Fruit fly (Drosophila melanogaster) whole organism, embryonic: Measurements from ENCODE around the gene CG31826.

Experiments
- BEAF-32 ChIP-seq: fragments of 200-800 bp; sonication (Bioruptor generic); optimal IDR thresholded peaks from 3 replicates; lab custom pipeline; 2017; ENCODE audit warnings: missing biosample characterization, missing genetic modification characterization, mild to moderate bottlenecking, moderate library complexity, missing genetic modification reagents
- C15 ChIP-seq: fragments of 200-800 bp; sonication (Bioruptor generic); IDR thresholded peaks from 3 replicates; pipeline ENCODE4 v1.3.6; 2022; ENCODE audit warnings: missing biosample characterization, missing genetic modification characterization
- CG10543 ChIP-seq: fragments of 200-800 bp; sonication (Bioruptor generic); optimal IDR thresholded peaks from 3 replicates; lab custom pipeline; 2017; ENCODE audit warnings: missing biosample characterization, mild to moderate bottlenecking, missing genetic modification characterization, moderate library complexity
- CG10979 ChIP-seq: fragments of 200-800 bp; sonication (Bioruptor generic); optimal IDR thresholded peaks from 2 replicates; lab custom pipeline; 2018; ENCODE audit warnings: missing biosample characterization, mild to moderate bottlenecking, missing genetic modification characterization, moderate library complexity
- CG11560 ChIP-seq: fragments of 200-800 bp; sonication (Bioruptor generic); IDR thresholded peaks from 3 replicates; pipeline ENCODE4 v1.3.6; 2022; ENCODE audit warnings: missing biosample characterization, missing genetic modification characterization
- CG12236 ChIP-seq: fragments of 200-800 bp; sonication (Bioruptor generic); optimal IDR thresholded peaks from 2 replicates; lab custom pipeline; 2016; ENCODE audit warnings: missing biosample characterization, missing genetic modification characterization
- CG12744 ChIP-seq: fragments of 200-800 bp; sonication (Bioruptor generic); optimal IDR thresholded peaks from 2 replicates; lab custom pipeline; 2016; ENCODE audit warnings: missing biosample characterization, missing genetic modification characterization
- CG13624 ChIP-seq: fragments of 200-800 bp; sonication (Bioruptor generic); optimal IDR thresholded peaks from 2 replicates; lab custom pipeline; 2016; ENCODE audit warnings: missing biosample characterization, missing genetic modification characterization
- CG15601 ChIP-seq: fragments of 200-800 bp; sonication (Bioruptor generic); optimal IDR thresholded peaks from 3 replicates; lab custom pipeline; 2019; ENCODE audit warnings: missing biosample characterization, mild to moderate bottlenecking, missing genetic modification characterization, moderate library complexity
- CG16779 ChIP-seq: fragments of 200-800 bp; sonication (Bioruptor generic); IDR thresholded peaks from 2 replicates; pipeline ENCODE4 v1.3.6; 2022; ENCODE audit warnings: missing biosample characterization, missing genetic modification characterization
- CG31441 ChIP-seq: fragments of 200-800 bp; sonication (Bioruptor generic); IDR thresholded peaks from 2 replicates; pipeline ENCODE4 v1.3.6; 2022; ENCODE audit warnings: missing biosample characterization, missing genetic modification characterization
- CG32767 ChIP-seq: fragments of 200-800 bp; sonication (Bioruptor generic); IDR thresholded peaks from 2 replicates; pipeline ENCODE4 v1.3.6; 2022; ENCODE audit warnings: missing biosample characterization, missing genetic modification characterization
- CG34224 ChIP-seq: fragments of 200-800 bp; sonication (Bioruptor generic); IDR thresholded peaks from 3 replicates; pipeline ENCODE4 v1.3.6; 2022; ENCODE audit warnings: missing biosample characterization, missing genetic modification characterization; ENCODE audit not compliant: partially characterized antibody
- CG6791 ChIP-seq: fragments of 200-800 bp; sonication (Bioruptor generic); IDR thresholded peaks from 3 replicates; pipeline ENCODE4 v1.3.6; 2022; ENCODE audit warnings: missing biosample characterization, missing genetic modification characterization; ENCODE audit not compliant: partially characterized antibody
- CG7271 ChIP-seq: fragments of 200-800 bp; sonication (Bioruptor generic); optimal IDR thresholded peaks from 2 replicates; lab custom pipeline; 2018; ENCODE audit warnings: missing biosample characterization, mild to moderate bottlenecking, missing genetic modification characterization, moderate library complexity
- CG7372 ChIP-seq: fragments of 200-800 bp; sonication (Bioruptor generic); IDR thresholded peaks from 2 replicates; pipeline ENCODE4 v1.3.6; 2022; ENCODE audit warnings: missing biosample characterization, missing genetic modification characterization
- CG8089 ChIP-seq: fragments of 200-800 bp; sonication (Bioruptor generic); optimal IDR thresholded peaks from 3 replicates; lab custom pipeline; 2016; ENCODE audit warnings: missing biosample characterization, missing genetic modification characterization
- CG8281 ChIP-seq: fragments of 200-800 bp; sonication (Bioruptor generic); optimal IDR thresholded peaks from 2 replicates; lab custom pipeline; 2018; ENCODE audit warnings: missing biosample characterization, mild to moderate bottlenecking, missing genetic modification characterization, moderate library complexity
- CG8359 ChIP-seq: fragments of 200-800 bp; sonication (Bioruptor generic); optimal IDR thresholded peaks from 2 replicates; lab custom pipeline; 2017; ENCODE audit warnings: missing biosample characterization, mild to moderate bottlenecking, missing genetic modification characterization, borderline replicate concordance
- CG8944 ChIP-seq: fragments of 200-800 bp; sonication (Bioruptor generic); optimal IDR thresholded peaks from 3 replicates; lab custom pipeline; 2016; ENCODE audit warnings: missing biosample characterization, missing genetic modification characterization
- Elba2 ChIP-seq: fragments of 200-800 bp; sonication (Bioruptor generic); optimal IDR thresholded peaks from 3 replicates; lab custom pipeline; 2016; ENCODE audit warnings: missing biosample characterization, missing genetic modification characterization
- Fer1 ChIP-seq: fragments of 200-800 bp; sonication (Bioruptor generic); optimal IDR thresholded peaks from 2 replicates; lab custom pipeline; 2017; ENCODE audit warnings: missing biosample characterization, mild to moderate bottlenecking, missing genetic modification characterization
- Hr78 ChIP-seq, 2 experiments: fragments of 200-800 bp in 1 of 2; fragments of >200 bp in 1 of 2; sonication (Bioruptor generic) in 1 of 2; optimal IDR thresholded peaks; 2 replicates each; lab custom pipeline; 2017 to 2019; ENCODE audit warnings: missing biosample characterization in 2 of 2, missing genetic modification characterization in 2 of 2, mild to moderate bottlenecking in 1 of 2, moderate library complexity in 1 of 2
- MESR4 ChIP-seq: fragments of 200-800 bp; sonication (Bioruptor generic); optimal IDR thresholded peaks from 2 replicates; lab custom pipeline; 2018; ENCODE audit warnings: missing biosample characterization, mild to moderate bottlenecking, missing genetic modification characterization, moderate library complexity
- Med ChIP-seq: fragments of 200-800 bp; sonication (Bioruptor generic); peaks from one replicate; lab custom pipeline; 2016; ENCODE audit warnings: missing biosample characterization, missing genetic modification characterization, mild to moderate bottlenecking, inconsistent platforms, moderate library complexity
- Sox102F ChIP-seq: fragments of 200-800 bp; sonication (Bioruptor generic); optimal IDR thresholded peaks from 2 replicates; lab custom pipeline; 2018; ENCODE audit warnings: missing biosample characterization, mild to moderate bottlenecking, missing genetic modification characterization, moderate library complexity
- Sry-δ ChIP-seq: fragments of 200-800 bp; sonication (Bioruptor generic); optimal IDR thresholded peaks from 2 replicates; lab custom pipeline; 2016; ENCODE audit warnings: missing biosample characterization, missing genetic modification characterization
- Stat92E ChIP-seq, 3 experiments: fragments of >200 bp in 2 of 3; fragments of 200-800 bp in 1 of 3; sonication (Bioruptor generic) in 1 of 3; optimal IDR thresholded peaks; 2 replicates each; lab custom pipeline; 2017 to 2019; ENCODE audit warnings: missing biosample characterization in 3 of 3, missing genetic modification characterization in 3 of 3, mild to moderate bottlenecking in 1 of 3, moderate library complexity in 1 of 3
- ato ChIP-seq: fragments of 200-800 bp; sonication (Bioruptor generic); IDR thresholded peaks from 2 replicates; pipeline ENCODE4 v1.3.6; 2022; ENCODE audit warnings: missing biosample characterization, missing genetic modification characterization; ENCODE audit not compliant: partially characterized antibody
- az2 ChIP-seq: fragments of 200-800 bp; sonication (Bioruptor generic); optimal IDR thresholded peaks from 3 replicates; lab custom pipeline; 2016; ENCODE audit warnings: missing biosample characterization, missing genetic modification characterization
- btn ChIP-seq: fragments of 200-800 bp; sonication (Bioruptor generic); optimal IDR thresholded peaks from 2 replicates; lab custom pipeline; 2016; ENCODE audit warnings: missing biosample characterization, missing genetic modification characterization
- cas ChIP-seq: fragments of 200-800 bp; sonication (Bioruptor generic); IDR thresholded peaks from 2 replicates; pipeline ENCODE4 v1.3.6; 2022; ENCODE audit warnings: missing biosample characterization, missing genetic modification characterization
- danr ChIP-seq: fragments of 200-800 bp; sonication (Bioruptor generic); IDR thresholded peaks from 2 replicates; pipeline ENCODE4 v1.3.6; 2022; ENCODE audit warnings: missing biosample characterization, missing genetic modification characterization
- dpn ChIP-seq, 2 experiments: fragments of 200-800 bp; sonication (Bioruptor generic); optimal IDR thresholded peaks; 3 replicates each; lab custom pipeline; 2016; ENCODE audit warnings: missing biosample characterization in 2 of 2, missing genetic modification characterization in 2 of 2
- fd3F ChIP-seq: fragments of 200-800 bp; sonication (Bioruptor generic); optimal IDR thresholded peaks from 2 replicates; lab custom pipeline; 2018; ENCODE audit warnings: missing biosample characterization, mild to moderate bottlenecking, missing genetic modification characterization, moderate library complexity
- hb ChIP-seq: fragments of 200-800 bp; sonication (Bioruptor generic); IDR thresholded peaks from 3 replicates; pipeline ENCODE4 v1.3.6; 2022; ENCODE audit warnings: missing biosample characterization, missing genetic modification characterization; ENCODE audit not compliant: partially characterized antibody
- hbn ChIP-seq: fragments of 200-800 bp; sonication (Bioruptor generic); IDR thresholded peaks from 2 replicates; pipeline ENCODE4 v1.3.6; 2022; ENCODE audit warnings: missing biosample characterization, missing genetic modification characterization; ENCODE audit not compliant: partially characterized antibody
- mld ChIP-seq: fragments of 200-800 bp; sonication (Bioruptor generic); IDR thresholded peaks from 3 replicates; pipeline ENCODE4 v1.3.6; 2022; ENCODE audit warnings: missing biosample characterization, missing genetic modification characterization; ENCODE audit not compliant: partially characterized antibody
- odd ChIP-seq: fragments of 200-800 bp; sonication (Bioruptor generic); optimal IDR thresholded peaks from 2 replicates; lab custom pipeline; 2017; ENCODE audit warnings: missing biosample characterization, mild to moderate bottlenecking, missing genetic modification characterization
- repo ChIP-seq: fragments of 200-800 bp; sonication (Bioruptor generic); optimal IDR thresholded peaks from 2 replicates; lab custom pipeline; 2016; ENCODE audit warnings: missing biosample characterization, missing genetic modification characterization
- sd ChIP-seq: fragments of 200-800 bp; sonication (Bioruptor generic); optimal IDR thresholded peaks from 3 replicates; lab custom pipeline; 2018; ENCODE audit warnings: missing biosample characterization, mild to moderate bottlenecking, missing genetic modification characterization, moderate library complexity
- sens ChIP-seq: fragments of 200-800 bp; sonication (Bioruptor generic); peaks from one replicate; lab custom pipeline; 2016; ENCODE audit warnings: missing biosample characterization, missing genetic modification characterization
- sima ChIP-seq: fragments of 200-800 bp; sonication (Bioruptor generic); optimal IDR thresholded peaks from 2 replicates; lab custom pipeline; 2016; ENCODE audit warnings: missing biosample characterization, missing genetic modification characterization
- slbo ChIP-seq: fragments of 200-800 bp; sonication (Bioruptor generic); IDR thresholded peaks from 2 replicates; pipeline ENCODE4 v1.3.6; 2022; ENCODE audit warnings: missing biosample characterization, missing genetic modification characterization
- slou ChIP-seq: fragments of 200-800 bp; sonication (Bioruptor generic); optimal IDR thresholded peaks from 3 replicates; lab custom pipeline; 2016; ENCODE audit warnings: missing biosample characterization, missing genetic modification characterization
- tgo ChIP-seq: fragments of 200-800 bp; sonication (Bioruptor generic); IDR thresholded peaks from 3 replicates; pipeline ENCODE4 v1.3.6; 2022; ENCODE audit warnings: missing biosample characterization, missing genetic modification characterization
- z ChIP-seq: fragments of 200-800 bp; sonication (Bioruptor generic); IDR thresholded peaks from 3 replicates; pipeline ENCODE4 v1.3.6; 2022; ENCODE audit warnings: missing biosample characterization, missing genetic modification characterization
- zen2 ChIP-seq: fragments of 200-800 bp; sonication (Bioruptor generic); IDR thresholded peaks from 3 replicates; pipeline ENCODE4 v1.3.6; 2022; ENCODE audit warnings: missing biosample characterization, missing genetic modification characterization; ENCODE audit not compliant: partially characterized antibody

CG31826 gene

DNA sequence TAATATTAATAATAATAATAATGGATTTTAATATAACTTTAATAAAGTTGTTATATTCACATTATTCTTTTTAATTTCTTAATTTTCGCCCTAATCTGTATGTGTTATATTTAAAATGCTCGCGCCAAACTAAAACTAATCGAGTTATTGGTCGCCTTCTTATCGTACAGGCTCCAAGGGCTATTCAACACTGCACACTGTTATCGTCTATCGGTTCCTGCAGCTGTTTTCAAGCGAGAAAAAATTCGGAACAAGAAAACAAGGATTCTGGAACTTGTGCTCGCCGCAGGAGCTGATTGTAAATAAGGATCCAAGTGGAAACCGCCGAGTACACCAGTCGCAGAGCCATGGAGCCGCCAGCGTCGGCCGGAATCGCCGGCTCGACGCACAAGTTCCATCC lies 8.9 kb downstream of the CG31826 start, which contains the start of gene CG3793 (continued):
- TF ChIP-seq ato (GFP tag; lab: Robert Waterston, UW) (peak; percentile 47; the same call in 1 of the 2 replicates), mld (GFP tag; lab: Robert Waterston, UW) (no peak; the same call in 2 of the 3 replicates), BEAF-32 (GFP tag; lab: Kevin White, UChicago) (peak; percentile 38), CG15601 (peak; percentile 13), dpn (GFP tag; optimal IDR thresholded peaks at IDR 0.05; lab: Kevin White, UChicago) (no peak), repo (GFP tag; lab: Kevin White, UChicago) (no peak), CG32767 (GFP tag; lab: Robert Waterston, UW) (no peak), C15 (GFP tag; lab: Robert Waterston, UW) (no peak), CG11560 (peak; percentile 27; the same call in 1 of the 3 replicates), zen2 (GFP tag; lab: Robert Waterston, UW) (peak; percentile 57; the same call in 2 of the 3 replicates), danr (GFP tag; lab: Robert Waterston, UW) (no peak), CG7372 (GFP tag; lab: Robert Waterston, UW) (no peak), CG34224 (GFP tag; lab: Robert Waterston, UW) (peak; percentile 55), sd (tag; lab: Kevin White, UChicago) (no peak), CG6791 (GFP tag; lab: Robert Waterston, UW) (peak; percentile 81)

- TF ChIP-seq Med = peak; percentile 25
- TF ChIP-seq CG16779 = peak; percentile 34; the same call in 1 of the 2 replicates
- peak; percentile 59 for TF ChIP-seq sens
- TF ChIP-seq Elba2 = peak; percentile 45
- TF ChIP-seq CG7271 (tag; lab: Kevin White, UChicago) = no peak
- TF ChIP-seq CG12744 = no peak
- TF ChIP-seq Fer1 (GFP tag; lab: Kevin White, UChicago) = no peak
- TF ChIP-seq slou = no peak
- TF ChIP-seq CG8281 (tag; lab: Kevin White, UChicago) = peak; percentile 98
Observed at dm6 chr2L:15763401-15763800, 9.5 kb downstream of the CG31826 start.

dm6 chr2L:15762466-15762865 lies 10.4 kb downstream of the CG31826 start, which contains the start of gene Gli:
TSS of gene Gli (minus strand) at chr2L:15762758.
- peak; percentile 21; the same call in 1 of the 2 replicates for TF ChIP-seq slbo (GFP tag; lab: Robert Waterston, UW)
- no peak for TF ChIP-seq Sry-δ (GFP tag; lab: Kevin White, UChicago)
- peak; percentile 22 for TF ChIP-seq MESR4 (GFP tag; lab: Kevin White, UChicago)
- no peak for TF ChIP-seq fd3F (GFP tag; lab: Kevin White, UChicago)
- peak; percentile 78 for TF ChIP-seq CG10543
- no peak for TF ChIP-seq CG8944 (GFP tag; lab: Kevin White, UChicago)
- TF ChIP-seq Sox102F (GFP tag; lab: Kevin White, UChicago) = no peak
- no peak for TF ChIP-seq cas (GFP tag; lab: Robert Waterston, UW)
- TF ChIP-seq odd (GFP tag; lab: Kevin White, UChicago) = no peak
- peak; percentile 77 for TF ChIP-seq ato (GFP tag; lab: Robert Waterston, UW)
- no peak for TF ChIP-seq sima (GFP tag; lab: Kevin White, UChicago)
- peak in 1 of 2 experiments; percentile 80 for TF ChIP-seq Hr78 (GFP tag; optimal IDR thresholded peaks at IDR 0.05; lab: Kevin White, UChicago)
- no peak for TF ChIP-seq CG31441
- no peak for TF ChIP-seq CG12236 (GFP tag; lab: Kevin White, UChicago)
- peak; percentile 92 for TF ChIP-seq z
- TF ChIP-seq btn = no peak
- no peak for TF ChIP-seq az2 (GFP tag; lab: Kevin White, UChicago)
- no peak for TF ChIP-seq hbn (GFP tag; lab: Robert Waterston, UW)
- peak in 1 of 3 experiments; percentile 80 for TF ChIP-seq Stat92E (GFP tag; optimal IDR thresholded peaks at IDR 0.05; lab: Kevin White, UChicago)
- TF ChIP-seq CG8359 (GFP tag; lab: Kevin White, UChicago) = no peak
- TF ChIP-seq tgo = no peak
- no peak for TF ChIP-seq hb (GFP tag; lab: Robert Waterston, UW)
- no peak for TF ChIP-seq CG8089 (GFP tag; lab: Kevin White, UChicago)
- TF ChIP-seq CG13624 (GFP tag; lab: Kevin White, UChicago) = peak; percentile 27
- no peak for TF ChIP-seq CG10979 (tag; lab: Kevin White, UChicago)
